Fruit fly (Drosophila melanogaster): Measurements from ENCODE around the gene CG2794.

DNA sequence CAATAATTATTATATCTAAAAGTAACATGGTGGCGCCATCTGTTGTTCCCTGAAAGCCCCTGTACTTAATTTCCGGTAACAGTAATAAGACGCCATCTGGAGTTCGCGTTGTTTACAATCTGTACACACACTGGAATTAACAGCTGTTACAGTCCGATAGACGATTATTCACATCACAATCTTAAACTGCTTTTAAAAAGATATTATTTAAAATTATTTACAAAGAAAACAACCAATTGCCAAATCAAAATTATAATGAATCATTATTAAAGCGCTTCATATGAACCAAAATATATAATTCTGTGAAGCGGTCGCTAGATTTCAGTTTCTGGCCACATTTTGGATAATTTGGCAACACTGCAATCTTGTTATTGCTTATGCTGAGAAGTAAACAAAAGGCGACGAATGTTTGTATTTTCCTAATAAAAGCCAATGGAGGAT lies 38.5 kb downstream of the CG2794 start, which contains the start of gene CG13689:
- no peak for TF ChIP-seq Sp1 (GFP tag; optimal IDR thresholded peaks at IDR 0.05)
- peak; percentile 42 for TF ChIP-seq sv (GFP tag; optimal IDR thresholded peaks at IDR 0.05)
- TF ChIP-seq h (GFP tag; optimal IDR thresholded peaks at IDR 0.05) = peak; percentile 33
- TF ChIP-seq fru (GFP tag; optimal IDR thresholded peaks at IDR 0.05) = peak; percentile 45
- no peak for TF ChIP-seq woc (GFP tag; optimal IDR thresholded peaks at IDR 0.05)
- TF ChIP-seq tai (GFP tag; optimal IDR thresholded peaks at IDR 0.05) = peak; percentile 76
- TF ChIP-seq usp (GFP tag; optimal IDR thresholded peaks at IDR 0.05) = no peak
- TF ChIP-seq Dfd (GFP tag; optimal IDR thresholded peaks at IDR 0.05) = no peak
- TF ChIP-seq HLH106 (tag; optimal IDR thresholded peaks at IDR 0.05) = peak; percentile 54
- TF ChIP-seq Hr78 (GFP tag; optimal IDR thresholded peaks at IDR 0.05) = no peak
- peak; percentile 6 for TF ChIP-seq br (GFP tag; optimal IDR thresholded peaks at IDR 0.05)
- peak; percentile 51 for TF ChIP-seq OdsH (GFP tag; optimal IDR thresholded peaks at IDR 0.05)
